Fruit fly (Drosophila melanogaster) whole organism, embryonic: ENCODE data around the gene Cyfip.

Experiments
- CG14441 ChIP-seq: fragments of 200-800 bp; sonication (Bioruptor generic); IDR thresholded peaks from 2 replicates; pipeline ENCODE4 v1.3.6; 2022; ENCODE audit warnings: missing biosample characterization, missing genetic modification characterization
- CG18764 ChIP-seq: fragments of 200-800 bp; sonication (Bioruptor generic); optimal IDR thresholded peaks from 3 replicates; lab custom pipeline; 2016; ENCODE audit warnings: missing biosample characterization, missing genetic modification characterization
- Dfd ChIP-seq, 2 experiments: fragments of >200 bp; optimal IDR thresholded peaks; 2 replicates each; lab custom pipeline; 2017; ENCODE audit warnings: missing biosample characterization in 2 of 2, missing genetic modification characterization in 2 of 2
- Dp ChIP-seq: fragments of 200-800 bp; sonication (Bioruptor generic); optimal IDR thresholded peaks from 2 replicates; lab custom pipeline; 2018; ENCODE audit warnings: missing biosample characterization, mild to moderate bottlenecking, missing genetic modification characterization, moderate library complexity
- Gug ChIP-seq: fragments of 200-800 bp; sonication (Bioruptor generic); IDR thresholded peaks from 4 replicates; pipeline ENCODE4 v1.3.6; 2022; ENCODE audit warnings: missing biosample characterization, missing genetic modification characterization
- Stat92E ChIP-seq, 3 experiments: fragments of >200 bp in 2 of 3; fragments of 200-800 bp in 1 of 3; sonication (Bioruptor generic) in 1 of 3; optimal IDR thresholded peaks; 2 replicates each; lab custom pipeline; 2017 to 2019; ENCODE audit warnings: missing biosample characterization in 3 of 3, missing genetic modification characterization in 3 of 3, mild to moderate bottlenecking in 1 of 3, moderate library complexity in 1 of 3
- ash1 ChIP-seq: fragments of 200-800 bp; sonication (Bioruptor generic); optimal IDR thresholded peaks from 2 replicates; lab custom pipeline; 2018; ENCODE audit warnings: missing biosample characterization, mild to moderate bottlenecking, missing genetic modification characterization
- bcd ChIP-seq: fragments of 200-800 bp; sonication (Bioruptor generic); optimal IDR thresholded peaks from 2 replicates; lab custom pipeline; 2017; ENCODE audit warnings: missing biosample characterization, mild to moderate bottlenecking, missing genetic modification characterization
- wdn ChIP-seq: fragments of 200-800 bp; sonication (Bioruptor generic); IDR thresholded peaks from 2 replicates; pipeline ENCODE4 v1.3.6; 2022; ENCODE audit warnings: missing biosample characterization, missing genetic modification characterization

DNA sequence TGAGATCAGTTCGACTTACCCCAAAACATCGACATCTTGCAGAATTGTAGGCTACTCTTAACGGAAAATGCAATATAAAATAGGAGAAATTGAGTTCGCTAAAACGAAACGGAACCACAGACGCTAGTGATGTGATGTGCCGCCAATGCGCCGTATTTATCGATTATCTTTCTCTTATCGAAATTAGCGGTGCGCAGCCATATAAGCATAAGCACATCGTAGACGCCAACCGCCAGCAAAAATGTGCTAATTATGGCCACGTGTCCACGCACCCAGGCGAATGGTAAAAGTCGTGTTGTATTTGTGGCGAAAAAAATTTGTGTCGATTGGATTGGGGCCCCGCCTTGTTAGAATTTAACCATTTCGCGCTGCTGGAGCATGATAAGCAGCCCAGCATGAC is at the start of gene Cyfip, which contains the start of gene Fkbp39:
- TF ChIP-seq Dfd (GFP tag; optimal IDR thresholded peaks at IDR 0.05; lab: Kevin White, UChicago) (no peak), Stat92E (GFP tag; optimal IDR thresholded peaks at IDR 0.05; lab: Kevin White, UChicago) (peak in 1 of 3 experiments; percentile 61), ash1 (GFP tag; lab: Kevin White, UChicago) (no peak), CG18764 (GFP tag; lab: Kevin White, UChicago) (no peak), bcd (no peak), CG14441 (no peak), Gug (GFP tag; lab: Robert Waterston, UW) (peak; percentile 38; the same call in 1 of the 4 replicates), wdn (GFP tag; lab: Robert Waterston, UW) (no peak), Dp (GFP tag; lab: Kevin White, UChicago) (peak; percentile 71)
